Worm (Caenorhabditis elegans): ENCODE measurements around the gene poml-1.
A peak's percentile ranks its signal among the peaks of the same experiment; 100 is the strongest.

Gene poml-1

ce11 chrX:13700642-13701233 is 22.0 kb downstream of the poml-1 start (continued):
- TF ChIP-seq somi-1 (GFP tag; optimal IDR thresholded peaks at IDR 0.05) (peak; percentile 98), efl-1 (GFP tag; optimal IDR thresholded peaks at IDR 0.05) (no peak), ets-4 (GFP tag; optimal IDR thresholded peaks at IDR 0.05) (peak; percentile 93), ztf-22 (GFP tag; optimal IDR thresholded peaks at IDR 0.05) (peak; percentile 98), D2030.7 (GFP tag; IDR thresholded peaks at IDR 0.05) (no peak), tbp1 (GFP tag; optimal IDR thresholded peaks at IDR 0.05) (peak; percentile 82), hlh-26 (GFP tag; conservative IDR thresholded peaks at IDR 0.05) (no peak), ztf-3 (GFP tag; optimal IDR thresholded peaks at IDR 0.05) (peak; percentile 86), mes-4 (tag; optimal IDR thresholded peaks at IDR 0.05) (no peak), tlf-1 (GFP tag; optimal IDR thresholded peaks at IDR 0.05) (peak; percentile 97), lin-54 (GFP tag; optimal IDR thresholded peaks at IDR 0.05) (peak; percentile 91), hmg-1.2 (GFP tag; IDR thresholded peaks at IDR 0.05) (peak; percentile 86), mel-28 (tag; optimal IDR thresholded peaks at IDR 0.05; ENCODE audit: borderline replicate concordance) (peak; percentile 61), K12H6.12 (tag; optimal IDR thresholded peaks at IDR 0.05) (peak; percentile 97), rpc-1 (optimal IDR thresholded peaks at IDR 0.05) (peak; percentile 15), rpc-1 (tag; optimal IDR thresholded peaks at IDR 0.05) (no peak), ceh-100 (GFP tag; IDR thresholded peaks at IDR 0.05) (peak; percentile 79), C06A6.2 (GFP tag; conservative IDR thresholded peaks at IDR 0.05) (peak; percentile 98), attf-5 (GFP tag; optimal IDR thresholded peaks at IDR 0.05) (peak; percentile 57), madf-6 (GFP tag; IDR thresholded peaks at IDR 0.05) (no peak), sptf-2 (GFP tag; optimal IDR thresholded peaks at IDR 0.05) (peak; percentile 47), snpc-1.3 (tag; optimal IDR thresholded peaks at IDR 0.05; ENCODE audit: insufficient read depth) (peak; percentile 10), B0035.1 (tag; optimal IDR thresholded peaks at IDR 0.05) (peak; percentile 96), lin-26 (GFP tag; IDR thresholded peaks at IDR 0.05) (peak; percentile 81), F23B12.7 (tag; optimal IDR thresholded peaks at IDR 0.05; ENCODE audit: insufficient read depth) (peak; percentile 98), dpff-1 (tag; optimal IDR thresholded peaks at IDR 0.05) (peak; percentile 87), aptf-2 (GFP tag; conservative IDR thresholded peaks at IDR 0.05) (no peak), F33H1.4 (GFP tag; IDR thresholded peaks at IDR 0.05) (peak; percentile 33), lir-1 (GFP tag; conservative IDR thresholded peaks at IDR 0.05) (peak; percentile 94), F52B5.7 (tag; optimal IDR thresholded peaks at IDR 0.05) (peak; percentile 94), dpl-1 (GFP tag; optimal IDR thresholded peaks at IDR 0.05) (no peak), sdz-38 (tag; optimal IDR thresholded peaks at IDR 0.05) (no peak), ztf-6 (GFP tag; IDR thresholded peaks at IDR 0.05) (peak; percentile 85)

DNA sequence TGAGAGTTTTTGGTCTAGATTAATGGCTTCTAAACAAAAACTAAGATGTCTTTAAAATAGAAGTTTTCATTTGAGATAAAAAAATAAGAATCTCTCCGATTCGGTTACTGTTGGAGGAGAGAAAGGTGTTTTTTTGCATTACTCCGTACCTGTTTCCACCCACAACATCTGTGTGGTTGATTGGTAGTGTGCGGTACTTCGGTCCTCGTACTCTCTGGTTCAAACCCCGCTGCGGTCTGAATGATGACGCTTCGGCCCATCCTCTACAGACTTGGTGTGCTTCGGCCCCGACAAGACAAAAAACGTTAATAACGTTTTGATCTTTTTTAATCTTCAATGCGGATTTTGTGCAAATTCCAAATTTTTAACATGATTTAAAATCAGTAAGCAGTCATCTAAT is 25.2 kb downstream of the poml-1 start:
- TF ChIP-seq pha-4 (tag; optimal IDR thresholded peaks at IDR 0.05) (no peak), hlh-26 (GFP tag; conservative IDR thresholded peaks at IDR 0.05) (no peak), C17E4.6 (GFP tag; IDR thresholded peaks at IDR 0.05) (no peak), hsf-1 (GFP tag; IDR thresholded peaks at IDR 0.05) (no peak), snpc-4 (GFP tag; optimal IDR thresholded peaks at IDR 0.05) (no peak), snpc-4 (tag; optimal IDR thresholded peaks at IDR 0.05) (peak in 1 of 4 experiments; percentile 39), nhr-90 (tag; optimal IDR thresholded peaks at IDR 0.05) (no peak), let-607 (tag; optimal IDR thresholded peaks at IDR 0.05) (no peak), tbx-9 (tag; optimal IDR thresholded peaks at IDR 0.05; ENCODE audit: borderline replicate concordance) (no peak), attf-6 (GFP tag; IDR thresholded peaks at IDR 0.05) (no peak), lin-54 (GFP tag; optimal IDR thresholded peaks at IDR 0.05) (no peak), nfya-1 (tag; optimal IDR thresholded peaks at IDR 0.05; ENCODE audit: borderline replicate concordance, insufficient read depth) (no peak), repo-1 (tag; optimal IDR thresholded peaks at IDR 0.05) (no peak), F57A8.1 (GFP tag; optimal IDR thresholded peaks at IDR 0.05) (no peak), F10E7.11 (tag; optimal IDR thresholded peaks at IDR 0.05) (no peak), lin-26 (GFP tag; IDR thresholded peaks at IDR 0.05) (no peak), xnd-1 (tag; optimal IDR thresholded peaks at IDR 0.05) (no peak), Y53G8AR.9 (GFP tag; conservative IDR thresholded peaks at IDR 0.05) (no peak), F49E8.2 (tag; optimal IDR thresholded peaks at IDR 0.05; ENCODE audit: insufficient read depth) (no peak)
